Worm (Caenorhabditis elegans) whole organism, late embryonic: ENCODE measurements around the gene H01G02.3.

Experiments used
- T23F11.4 ChIP-seq: fragments of 200-800 bp; sonication (Bioruptor generic); optimal IDR thresholded peaks from 2 replicates; lab custom pipeline; 2018; ENCODE audit warnings: mild to moderate bottlenecking, missing genetic modification characterization, missing compliant biosample characterization
- ceh-22 ChIP-seq: sonication (generic microtip); optimal IDR thresholded peaks from 2 replicates; lab custom pipeline; 2017; ENCODE audit warnings: missing biosample characterization, missing genetic modification characterization
- ceh-34 ChIP-seq: sonication (generic microtip); optimal IDR thresholded peaks from 2 replicates; lab custom pipeline; 2016; ENCODE audit warnings: mild to moderate bottlenecking, missing genetic modification characterization, missing compliant biosample characterization
- che-1 ChIP-seq: sonication (generic microtip); optimal IDR thresholded peaks from 2 replicates; lab custom pipeline; 2016; ENCODE audit warnings: mild to moderate bottlenecking, missing genetic modification characterization, missing compliant biosample characterization
- fkh-10 ChIP-seq: fragments of 150-350 bp; optimal IDR thresholded peaks from 2 replicates; lab custom pipeline; 2014; ENCODE audit warnings: missing biosample characterization, missing genetic modification reagents, missing genetic modification characterization
- hlh-30 ChIP-seq: sonication (generic microtip); optimal IDR thresholded peaks from 2 replicates; lab custom pipeline; 2017; ENCODE audit warnings: antibody characterized with exemption, missing genetic modification characterization, missing compliant biosample characterization; ENCODE audit not compliant: insufficient read depth
- lin-11 ChIP-seq: fragments of 200-800 bp; sonication (Bioruptor generic); optimal IDR thresholded peaks from 2 replicates; lab custom pipeline; 2018; ENCODE audit warnings: mild to moderate bottlenecking, missing genetic modification characterization, missing compliant biosample characterization
- nhr-11 ChIP-seq: fragments of 150-350 bp; optimal IDR thresholded peaks from 2 replicates; lab custom pipeline; 2014; ENCODE audit warnings: missing biosample characterization, missing genetic modification characterization
- npax-4 ChIP-seq: sonication (generic microtip); optimal IDR thresholded peaks from 2 replicates; lab custom pipeline; 2016; ENCODE audit warnings: missing genetic modification characterization, missing compliant biosample characterization
- pqm-1 ChIP-seq: sonication (generic microtip); optimal IDR thresholded peaks from 2 replicates; lab custom pipeline; 2016; ENCODE audit warnings: missing genetic modification characterization, missing compliant biosample characterization
- tbx-2 ChIP-seq: sonication (generic microtip); optimal IDR thresholded peaks from 2 replicates; lab custom pipeline; 2016; ENCODE audit warnings: missing genetic modification characterization, missing compliant biosample characterization

- TF ChIP-seq nhr-11 (tag; lab: Kevin White, UChicago) (no peak), ceh-34 (tag; lab: Kevin White, UChicago) (no peak), hlh-30 (tag; lab: Kevin White, UChicago) (no peak), T23F11.4 (no peak), ceh-22 (tag; lab: Kevin White, UChicago) (no peak), npax-4 (tag; lab: Kevin White, UChicago) (no peak), lin-11 (tag; lab: Kevin White, UChicago) (no peak), tbx-2 (no peak), fkh-10 (GFP tag; lab: Kevin White, UChicago) (no peak), che-1 (tag; lab: Kevin White, UChicago) (no peak), pqm-1 (no peak)
Observed at ce11 chrIV:11822454-11822853, 30.1 kb upstream of the H01G02.3 start.
